Fruit fly (Drosophila melanogaster): ENCODE results near the gene IntS12.

The IntS12 gene

DNA sequence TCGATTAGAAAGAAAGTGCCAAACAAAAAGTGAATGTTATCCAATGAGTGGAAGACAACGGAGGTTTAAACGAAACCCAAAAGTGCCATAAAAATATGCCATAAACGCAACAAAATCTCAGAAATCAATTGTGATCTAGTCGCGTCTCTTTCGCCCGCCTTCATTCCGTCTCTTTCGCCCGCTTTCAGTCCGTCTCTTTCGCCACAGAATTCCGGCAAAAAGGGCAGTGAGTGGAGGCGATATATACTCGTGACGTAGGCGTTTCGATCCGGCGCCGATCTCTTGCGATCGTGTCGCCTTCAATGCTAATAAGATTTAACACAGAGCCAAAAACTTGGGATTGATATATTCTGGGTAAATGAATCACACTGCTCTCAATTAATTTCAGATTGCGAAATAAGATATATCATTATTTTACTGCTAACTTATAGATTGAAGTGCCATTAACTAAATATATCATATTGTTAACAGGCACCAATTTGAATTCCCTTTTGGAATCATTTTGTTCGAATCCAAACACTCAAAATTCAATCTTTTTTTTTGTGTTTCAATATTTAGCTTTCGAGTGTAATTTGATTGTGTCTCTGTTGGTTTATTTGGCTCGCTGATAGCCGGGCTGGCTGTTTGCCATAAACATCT is 25.0 kb downstream of the IntS12 start (continued):
- TF ChIP-seq zen2 (GFP tag; IDR thresholded peaks at IDR 0.05; ENCODE audit: partially characterized antibody) (no peak), Ssrp (tag; optimal IDR thresholded peaks at IDR 0.05) (peak; percentile 25), CG7839 (tag; optimal IDR thresholded peaks at IDR 0.05) (peak; percentile 67), az2 (GFP tag; optimal IDR thresholded peaks at IDR 0.05) (peak; percentile 46), twi (tag; optimal IDR thresholded peaks at IDR 0.05) (no peak), Eip74EF (GFP tag; optimal IDR thresholded peaks at IDR 0.05) (peak in 1 of 2 experiments; percentile 60), B-H1 (GFP tag; IDR thresholded peaks at IDR 0.05) (0 out of 3 replicates have a peak, but pooled peaks have one; percentile 21), ind (GFP tag; optimal IDR thresholded peaks at IDR 0.05) (peak; percentile 31), sd (tag; optimal IDR thresholded peaks at IDR 0.05) (peak; percentile 66), unpg (GFP tag; optimal IDR thresholded peaks at IDR 0.05) (peak; percentile 67), CG12299 (tag; optimal IDR thresholded peaks at IDR 0.05) (peak; percentile 31), CG9932 (GFP tag; IDR thresholded peaks at IDR 0.05) (peak; percentile 52), row (GFP tag; IDR thresholded peaks at IDR 0.05) (peak; percentile 76), CG10565 (GFP tag; optimal IDR thresholded peaks at IDR 0.05) (no peak), ATbp (GFP tag; optimal IDR thresholded peaks at IDR 0.05) (peak; percentile 43), CG17829 (tag; optimal IDR thresholded peaks at IDR 0.05) (peak; percentile 39), Deaf1 (tag; optimal IDR thresholded peaks at IDR 0.05) (peak; percentile 27), CG18619 (GFP tag; optimal IDR thresholded peaks at IDR 0.05) (peak; percentile 14), Hmr (GFP tag; optimal IDR thresholded peaks at IDR 0.05) (peak; percentile 34), CG14667 (GFP tag; IDR thresholded peaks at IDR 0.05) (no peak), hkb (optimal IDR thresholded peaks at IDR 0.05) (no peak), hkb (GFP tag; IDR thresholded peaks at IDR 0.05) (peak; percentile 67), crp (GFP tag; optimal IDR thresholded peaks at IDR 0.05) (no peak), CG13775 (GFP tag; optimal IDR thresholded peaks at IDR 0.05) (peak; percentile 20), Doc3 (GFP tag; IDR thresholded peaks at IDR 0.05; ENCODE audit: partially characterized antibody) (no peak), Ptx1 (GFP tag; IDR thresholded peaks at IDR 0.05) (peak; percentile 71), scrt (GFP tag; optimal IDR thresholded peaks at IDR 0.05) (peak; percentile 19), CG32532 (GFP tag; IDR thresholded peaks at IDR 0.05) (peak; percentile 54; the same call in 1 of the 2 replicates), Bteb2 (GFP tag; optimal IDR thresholded peaks at IDR 0.05) (peak; percentile 14), sens (GFP tag) (peak; percentile 83), CG2199 (GFP tag; IDR thresholded peaks at IDR 0.05) (0 out of 3 replicates have a peak, but pooled peaks have one; percentile 9), gem (tag; optimal IDR thresholded peaks at IDR 0.05) (peak; percentile 78), jigr1 (GFP tag; IDR thresholded peaks at IDR 0.05) (no peak), repo (GFP tag; optimal IDR thresholded peaks at IDR 0.05) (no peak), H15 (GFP tag; IDR thresholded peaks at IDR 0.05) (no peak), lilli (GFP tag; optimal IDR thresholded peaks at IDR 0.05) (peak; percentile 46), CG9817 (tag; optimal IDR thresholded peaks at IDR 0.05) (peak; percentile 41), Meics (GFP tag; optimal IDR thresholded peaks at IDR 0.05) (peak; percentile 61), ab (GFP tag; optimal IDR thresholded peaks at IDR 0.05) (peak; percentile 30), Hr3 (GFP tag; optimal IDR thresholded peaks at IDR 0.05) (peak; percentile 21), ato (GFP tag; IDR thresholded peaks at IDR 0.05; ENCODE audit: partially characterized antibody) (no peak), grau (tag; optimal IDR thresholded peaks at IDR 0.05) (peak; percentile 65), dmrt99B (tag; optimal IDR thresholded peaks at IDR 0.05) (peak; percentile 67), Nf-YC (tag; optimal IDR thresholded peaks at IDR 0.05) (peak; percentile 58), CG4404 (GFP tag; IDR thresholded peaks at IDR 0.05) (no peak), ac (GFP tag; optimal IDR thresholded peaks at IDR 0.05) (no peak), CTCF (GFP tag; optimal IDR thresholded peaks at IDR 0.05) (no peak), Sox102F (GFP tag; optimal IDR thresholded peaks at IDR 0.05) (peak; percentile 70), HmgZ (tag; optimal IDR thresholded peaks at IDR 0.05) (peak; percentile 12), Oaz (GFP tag; IDR thresholded peaks at IDR 0.05) (peak; percentile 30; the same call in 1 of the 2 replicates)

Measured in whole organism, embryonic.